Fruit fly (Drosophila melanogaster) whole organism, embryonic: ENCODE data around the gene dia.

ENCODE experiments used
- ATbp ChIP-seq: fragments of 200-800 bp; sonication (Bioruptor generic); optimal IDR thresholded peaks from 2 replicates; lab custom pipeline; 2017; ENCODE audit warnings: missing biosample characterization, mild to moderate bottlenecking, missing genetic modification characterization, missing genetic modification reagents
- B-H2 ChIP-seq: fragments of 200-800 bp; sonication (Bioruptor generic); optimal IDR thresholded peaks from 2 replicates; lab custom pipeline; 2018; ENCODE audit warnings: missing biosample characterization, mild to moderate bottlenecking, missing genetic modification characterization
- CG12942 ChIP-seq: fragments of 200-800 bp; sonication (Bioruptor generic); optimal IDR thresholded peaks from 3 replicates; lab custom pipeline; 2016; ENCODE audit warnings: missing biosample characterization, missing genetic modification characterization
- CG18619 ChIP-seq: fragments of 200-800 bp; sonication (Bioruptor generic); optimal IDR thresholded peaks from 3 replicates; lab custom pipeline; 2017; ENCODE audit warnings: missing biosample characterization, mild to moderate bottlenecking, missing genetic modification characterization
- CG2199 ChIP-seq: fragments of 200-800 bp; sonication (Bioruptor generic); IDR thresholded peaks from 3 replicates; pipeline ENCODE4 v1.3.6; 2022; ENCODE audit warnings: missing biosample characterization, missing genetic modification characterization
- CG2712 ChIP-seq: fragments of 200-800 bp; optimal IDR thresholded peaks from 3 replicates; lab custom pipeline; 2019; ENCODE audit warnings: missing biosample characterization, mild to moderate bottlenecking, missing genetic modification characterization, moderate library complexity
- CG31224 ChIP-seq: fragments of 200-800 bp; sonication (Bioruptor generic); IDR thresholded peaks from 2 replicates; pipeline ENCODE4 v1.3.6; 2022; ENCODE audit warnings: missing biosample characterization, missing genetic modification characterization
- CG32772 ChIP-seq: fragments of 200-800 bp; sonication (Bioruptor generic); IDR thresholded peaks from 2 replicates; pipeline ENCODE4 v1.3.6; 2022; ENCODE audit warnings: missing biosample characterization, missing genetic modification characterization
- CG33213 ChIP-seq: fragments of 200-800 bp; sonication (Bioruptor generic); optimal IDR thresholded peaks from 3 replicates; lab custom pipeline; 2016; ENCODE audit warnings: missing biosample characterization, missing genetic modification characterization
- CG34224 ChIP-seq: fragments of 200-800 bp; sonication (Bioruptor generic); IDR thresholded peaks from 3 replicates; pipeline ENCODE4 v1.3.6; 2022; ENCODE audit warnings: missing biosample characterization, missing genetic modification characterization; ENCODE audit not compliant: partially characterized antibody
- CG4424 ChIP-seq: fragments of 200-800 bp; sonication (Bioruptor generic); optimal IDR thresholded peaks from 3 replicates; lab custom pipeline; 2016; ENCODE audit warnings: missing biosample characterization, missing genetic modification characterization
- CG4820 ChIP-seq: fragments of 200-800 bp; sonication (Bioruptor generic); optimal IDR thresholded peaks from 3 replicates; lab custom pipeline; 2016; ENCODE audit warnings: missing biosample characterization, missing genetic modification characterization
- CG5245 ChIP-seq: fragments of 200-800 bp; sonication (Bioruptor generic); optimal IDR thresholded peaks from 3 replicates; lab custom pipeline; 2016; ENCODE audit warnings: missing biosample characterization, missing genetic modification characterization
- CG6254 ChIP-seq: fragments of 200-800 bp; sonication (Bioruptor generic); optimal IDR thresholded peaks from 3 replicates; lab custom pipeline; 2017; ENCODE audit warnings: mild to moderate bottlenecking, missing biosample characterization, missing genetic modification reagents, missing genetic modification characterization
- CG6654 ChIP-seq: fragments of 200-800 bp; sonication (Bioruptor generic); optimal IDR thresholded peaks from 2 replicates; lab custom pipeline; 2017; ENCODE audit warnings: missing biosample characterization, mild to moderate bottlenecking, missing genetic modification characterization
- CG6683 ChIP-seq: fragments of 200-800 bp; sonication (Bioruptor generic); optimal IDR thresholded peaks from 2 replicates; lab custom pipeline; 2017; ENCODE audit warnings: missing biosample characterization, mild to moderate bottlenecking, missing genetic modification characterization, missing genetic modification reagents
- CG6854 ChIP-seq: fragments of 200-800 bp; sonication (Bioruptor generic); optimal IDR thresholded peaks from 3 replicates; lab custom pipeline; 2017; ENCODE audit warnings: missing biosample characterization, mild to moderate bottlenecking, missing genetic modification characterization
- CG9727 ChIP-seq: fragments of 200-800 bp; sonication (Bioruptor generic); optimal IDR thresholded peaks from 3 replicates; lab custom pipeline; 2017; ENCODE audit warnings: missing biosample characterization, mild to moderate bottlenecking, missing genetic modification characterization
- CG9817 ChIP-seq: fragments of 200-800 bp; sonication (Bioruptor generic); optimal IDR thresholded peaks from 2 replicates; lab custom pipeline; 2018; ENCODE audit warnings: missing biosample characterization, mild to moderate bottlenecking, missing genetic modification characterization, moderate library complexity
- CTCF ChIP-seq: fragments of 200-800 bp; sonication (Bioruptor generic); optimal IDR thresholded peaks from 2 replicates; lab custom pipeline; 2017; ENCODE audit warnings: missing biosample characterization, mild to moderate bottlenecking, missing genetic modification characterization, moderate library complexity
- CoRest ChIP-seq: fragments of 200-800 bp; sonication (Bioruptor generic); optimal IDR thresholded peaks from 3 replicates; lab custom pipeline; 2018; ENCODE audit warnings: missing biosample characterization, mild to moderate bottlenecking, missing genetic modification characterization, moderate library complexity
- Ets65A ChIP-seq: fragments of 200-800 bp; sonication (Bioruptor generic); peaks from one replicate; lab custom pipeline; 2016; ENCODE audit warnings: missing biosample characterization, missing genetic modification characterization
- Gsc ChIP-seq: fragments of 200-800 bp; sonication (Bioruptor generic); IDR thresholded peaks from 2 replicates; pipeline ENCODE4 v1.3.6; 2022; ENCODE audit warnings: missing biosample characterization, missing genetic modification characterization
- HLH54F ChIP-seq: fragments of 200-800 bp; sonication (Bioruptor generic); optimal IDR thresholded peaks from 3 replicates; lab custom pipeline; 2016; ENCODE audit warnings: missing biosample characterization, missing genetic modification characterization
- Hsf ChIP-seq: fragments of 200-800 bp; sonication (Bioruptor generic); optimal IDR thresholded peaks from 3 replicates; lab custom pipeline; 2016; ENCODE audit warnings: missing biosample characterization, missing genetic modification characterization
- Nf-YC ChIP-seq: fragments of 200-800 bp; optimal IDR thresholded peaks from 3 replicates; lab custom pipeline; 2019; ENCODE audit warnings: missing biosample characterization, mild to moderate bottlenecking, missing genetic modification characterization, moderate library complexity
- Sox102F ChIP-seq: fragments of 200-800 bp; sonication (Bioruptor generic); optimal IDR thresholded peaks from 2 replicates; lab custom pipeline; 2018; ENCODE audit warnings: missing biosample characterization, mild to moderate bottlenecking, missing genetic modification characterization, moderate library complexity
- Taf1 ChIP-seq: fragments of 200-800 bp; sonication (Bioruptor generic); IDR thresholded peaks from 2 replicates; pipeline ENCODE4 v1.3.6; 2022; ENCODE audit warnings: missing biosample characterization, missing genetic modification characterization
- Xbp1 ChIP-seq: fragments of 200-800 bp; sonication (Bioruptor generic); optimal IDR thresholded peaks from 3 replicates; lab custom pipeline; 2016; ENCODE audit warnings: missing biosample characterization, mild to moderate bottlenecking, missing genetic modification characterization
- aop ChIP-seq: fragments of 200-800 bp; sonication (Bioruptor generic); IDR thresholded peaks from 2 replicates; pipeline ENCODE4 v1.3.6; 2022; ENCODE audit warnings: missing biosample characterization, missing genetic modification characterization
- ara ChIP-seq: fragments of 200-800 bp; sonication (Bioruptor generic); IDR thresholded peaks from 2 replicates; pipeline ENCODE4 v1.3.6; 2022; ENCODE audit warnings: missing biosample characterization, missing genetic modification characterization
- ash1 ChIP-seq: fragments of 200-800 bp; sonication (Bioruptor generic); optimal IDR thresholded peaks from 2 replicates; lab custom pipeline; 2018; ENCODE audit warnings: missing biosample characterization, mild to moderate bottlenecking, missing genetic modification characterization
- ato ChIP-seq: fragments of 200-800 bp; sonication (Bioruptor generic); IDR thresholded peaks from 2 replicates; pipeline ENCODE4 v1.3.6; 2022; ENCODE audit warnings: missing biosample characterization, missing genetic modification characterization; ENCODE audit not compliant: partially characterized antibody
- cas ChIP-seq: fragments of 200-800 bp; sonication (Bioruptor generic); IDR thresholded peaks from 2 replicates; pipeline ENCODE4 v1.3.6; 2022; ENCODE audit warnings: missing biosample characterization, missing genetic modification characterization
- emc ChIP-seq: fragments of 200-800 bp; sonication (Bioruptor generic); optimal IDR thresholded peaks from 2 replicates; lab custom pipeline; 2016; ENCODE audit warnings: missing biosample characterization, missing genetic modification characterization
- exex ChIP-seq: fragments of 200-800 bp; sonication (Bioruptor generic); optimal IDR thresholded peaks from 4 replicates; lab custom pipeline; 2018; ENCODE audit warnings: missing biosample characterization, mild to moderate bottlenecking, missing genetic modification characterization, moderate library complexity
- eyg ChIP-seq: fragments of 200-800 bp; sonication (Bioruptor generic); optimal IDR thresholded peaks from 3 replicates; lab custom pipeline; 2016; ENCODE audit warnings: missing biosample characterization, missing genetic modification characterization
- gem ChIP-seq: fragments of 200-800 bp; sonication (Bioruptor generic); optimal IDR thresholded peaks from 2 replicates; lab custom pipeline; 2019; ENCODE audit warnings: missing biosample characterization, mild to moderate bottlenecking, missing genetic modification characterization, moderate library complexity
- hb ChIP-seq: fragments of 200-800 bp; sonication (Bioruptor generic); IDR thresholded peaks from 3 replicates; pipeline ENCODE4 v1.3.6; 2022; ENCODE audit warnings: missing biosample characterization, missing genetic modification characterization; ENCODE audit not compliant: partially characterized antibody
- her ChIP-seq: fragments of 200-800 bp; sonication (Bioruptor generic); optimal IDR thresholded peaks from 2 replicates; lab custom pipeline; 2016; ENCODE audit warnings: missing biosample characterization, missing genetic modification characterization
- hth ChIP-seq: fragments of >200 bp; optimal IDR thresholded peaks from 2 replicates; lab custom pipeline; 2017; ENCODE audit warnings: inconsistent platforms
- knrl ChIP-seq: fragments of 200-800 bp; sonication (Bioruptor generic); IDR thresholded peaks from 3 replicates; pipeline ENCODE4 v1.3.6; 2022; ENCODE audit warnings: missing biosample characterization, missing genetic modification characterization; ENCODE audit not compliant: partially characterized antibody
- luna ChIP-seq: fragments of 200-800 bp; sonication (Bioruptor generic); optimal IDR thresholded peaks from 2 replicates; lab custom pipeline; 2016; ENCODE audit warnings: missing biosample characterization, missing genetic modification characterization
- nom ChIP-seq: fragments of 200-800 bp; sonication (Bioruptor generic); optimal IDR thresholded peaks from 2 replicates; lab custom pipeline; 2017; ENCODE audit warnings: missing biosample characterization, missing genetic modification characterization, mild to moderate bottlenecking, moderate library complexity, missing genetic modification reagents
- oc ChIP-seq: fragments of 200-800 bp; sonication (Bioruptor generic); optimal IDR thresholded peaks from 2 replicates; lab custom pipeline; 2018; ENCODE audit warnings: missing biosample characterization, mild to moderate bottlenecking, missing genetic modification characterization, moderate library complexity
- repo ChIP-seq: fragments of 200-800 bp; sonication (Bioruptor generic); optimal IDR thresholded peaks from 2 replicates; lab custom pipeline; 2016; ENCODE audit warnings: missing biosample characterization, missing genetic modification characterization
- shn ChIP-seq: fragments of 200-800 bp; sonication (Bioruptor generic); optimal IDR thresholded peaks from 3 replicates; lab custom pipeline; 2016; ENCODE audit warnings: missing biosample characterization, missing genetic modification characterization
- sim ChIP-seq: fragments of 200-800 bp; sonication (Bioruptor generic); IDR thresholded peaks from 2 replicates; pipeline ENCODE4 v1.3.6; 2022; ENCODE audit warnings: missing biosample characterization, missing genetic modification characterization
- sisA ChIP-seq: fragments of 200-800 bp; sonication (Bioruptor generic); IDR thresholded peaks from 2 replicates; pipeline ENCODE4 v1.3.6; 2022; ENCODE audit warnings: missing biosample characterization, missing genetic modification characterization
- slp2 ChIP-seq: fragments of 200-800 bp; sonication (Bioruptor generic); optimal IDR thresholded peaks from 2 replicates; lab custom pipeline; 2016; ENCODE audit warnings: missing biosample characterization, missing genetic modification characterization
- tup ChIP-seq: fragments of 200-800 bp; sonication (Bioruptor generic); optimal IDR thresholded peaks from 2 replicates; lab custom pipeline; 2016; ENCODE audit warnings: missing biosample characterization, mild to moderate bottlenecking, missing genetic modification characterization, moderate library complexity
- tx ChIP-seq: fragments of 200-800 bp; sonication (Bioruptor generic); optimal IDR thresholded peaks from 2 replicates; lab custom pipeline; 2016; ENCODE audit warnings: missing biosample characterization, missing genetic modification characterization
- usp ChIP-seq: fragments of >200 bp; optimal IDR thresholded peaks from 2 replicates; lab custom pipeline; 2017; ENCODE audit warnings: missing biosample characterization, missing genetic modification characterization

Gene dia

DNA sequence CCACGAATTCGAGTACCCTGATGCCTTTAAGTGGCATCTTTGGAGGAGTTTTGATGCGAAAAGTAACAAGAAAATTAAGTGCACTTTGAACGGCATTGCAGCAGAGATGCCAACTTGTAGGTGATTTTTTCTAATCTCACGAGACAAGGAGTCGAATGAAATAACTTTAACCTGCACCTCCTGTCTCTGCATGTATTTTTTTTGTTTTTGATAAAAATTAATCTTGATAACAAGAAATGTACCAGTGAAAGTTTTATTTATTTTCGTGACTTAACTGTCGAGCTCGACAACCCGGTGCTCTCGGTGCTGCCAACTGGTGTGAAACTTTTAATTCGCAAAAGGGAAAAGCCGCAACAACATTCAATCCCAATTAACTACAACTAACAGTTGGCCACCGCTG is 5.8 kb upstream of the dia start, which contains the start of the genes Amacr and Ns4 (continued):
- TF ChIP-seq Sox102F: no peak
- no peak for TF ChIP-seq CG6854
- no peak for TF ChIP-seq CG2712
- peak; percentile 20 for TF ChIP-seq CG12942
- TF ChIP-seq eyg (GFP tag; lab: Kevin White, UChicago): no peak
- no peak for TF ChIP-seq CG33213 (GFP tag; lab: Kevin White, UChicago)
- TF ChIP-seq emc (GFP tag; lab: Kevin White, UChicago): no peak
- TF ChIP-seq CG6254 (GFP tag; lab: Kevin White, UChicago): no peak
- TF ChIP-seq aop (GFP tag; lab: Robert Waterston, UW): no peak
- no peak for TF ChIP-seq CG2199 (GFP tag; lab: Robert Waterston, UW)
- peak; percentile 54 for TF ChIP-seq sisA
- peak; percentile 53 for TF ChIP-seq CG9817 (tag; lab: Kevin White, UChicago)
- TF ChIP-seq nom (GFP tag; lab: Kevin White, UChicago): peak; percentile 76
- TF ChIP-seq slp2 (GFP tag; lab: Kevin White, UChicago): peak; percentile 47
- TF ChIP-seq shn (GFP tag; lab: Kevin White, UChicago): peak; percentile 45
- peak; percentile 16 for TF ChIP-seq luna (GFP tag; lab: Kevin White, UChicago)
- TF ChIP-seq tx (GFP tag; lab: Kevin White, UChicago): peak; percentile 65
- no peak for TF ChIP-seq ara (GFP tag; lab: Robert Waterston, UW)
- peak; percentile 75 for TF ChIP-seq CoRest (tag; lab: Kevin White, UChicago)
- no peak for TF ChIP-seq gem
- TF ChIP-seq CG18619 (GFP tag; lab: Kevin White, UChicago): peak; percentile 22
- TF ChIP-seq Nf-YC (tag; lab: Kevin White, UChicago): no peak
- TF ChIP-seq CG4820: no peak
- TF ChIP-seq CG34224 (GFP tag; lab: Robert Waterston, UW): no peak
- no peak for TF ChIP-seq Taf1 (GFP tag; lab: Robert Waterston, UW)
- peak; percentile 48 for TF ChIP-seq CG9727 (GFP tag; lab: Kevin White, UChicago)
- peak; percentile 2 for TF ChIP-seq tup (GFP tag; lab: Kevin White, UChicago)
- no peak; the same call in 2 of the 3 replicates for TF ChIP-seq knrl (GFP tag; lab: Robert Waterston, UW)
- TF ChIP-seq hth (lab: Kevin White, UChicago): no peak
- peak; percentile 62 for TF ChIP-seq Xbp1 (GFP tag; lab: Kevin White, UChicago)
- TF ChIP-seq CTCF: no peak
- TF ChIP-seq usp (GFP tag; lab: Kevin White, UChicago): no peak
- TF ChIP-seq Hsf (GFP tag; lab: Kevin White, UChicago): peak; percentile 69
- TF ChIP-seq CG31224: no peak
- TF ChIP-seq ATbp (GFP tag; lab: Kevin White, UChicago): no peak
- TF ChIP-seq ash1 (GFP tag; lab: Kevin White, UChicago): no peak
- peak; percentile 24 for TF ChIP-seq repo (GFP tag; lab: Kevin White, UChicago)
- TF ChIP-seq CG32772 (GFP tag; lab: Robert Waterston, UW): no peak
- no peak for TF ChIP-seq exex (tag; lab: Kevin White, UChicago)
- TF ChIP-seq Gsc (GFP tag; lab: Robert Waterston, UW): no peak
- TF ChIP-seq hb (GFP tag; lab: Robert Waterston, UW): no peak
- peak; percentile 21 for TF ChIP-seq B-H2 (GFP tag; lab: Kevin White, UChicago)
- peak; percentile 75 for TF ChIP-seq HLH54F
- peak; percentile 47 for TF ChIP-seq her (GFP tag; lab: Kevin White, UChicago)
- no peak for TF ChIP-seq CG6683 (GFP tag; lab: Kevin White, UChicago)
- TF ChIP-seq sim (GFP tag; lab: Robert Waterston, UW): no peak
- TF ChIP-seq CG4424 (GFP tag; lab: Kevin White, UChicago): peak; percentile 31
- peak; percentile 85 for TF ChIP-seq Ets65A (GFP tag; lab: Kevin White, UChicago)
- TF ChIP-seq CG6654 (GFP tag; lab: Kevin White, UChicago): no peak
- TF ChIP-seq CG5245 (GFP tag; lab: Kevin White, UChicago): peak; percentile 11
- no peak for TF ChIP-seq ato (GFP tag; lab: Robert Waterston, UW)
- TF ChIP-seq oc (tag; lab: Kevin White, UChicago): no peak
- TF ChIP-seq cas: no peak
